Worm (Caenorhabditis elegans): ENCODE data around the gene swip-10.
A peak's percentile ranks its signal among the peaks of the same experiment; 100 is the strongest.

Gene swip-10

ce11 chrX:2085494-2085893 is 32.6 kb downstream of the swip-10 start:
- TF ChIP-seq med-1 (GFP tag; optimal IDR thresholded peaks at IDR 0.05; ENCODE audit: insufficient read depth): no peak
- TF ChIP-seq klf-2 (GFP tag; conservative IDR thresholded peaks at IDR 0.05): no peak
- TF ChIP-seq ztf-29 (GFP tag; IDR thresholded peaks at IDR 0.05): no peak
- no peak for TF ChIP-seq ztf-23 (GFP tag; IDR thresholded peaks at IDR 0.05)
- no peak for TF ChIP-seq ref-1 (GFP tag; conservative IDR thresholded peaks at IDR 0.05)
- no peak for TF ChIP-seq T22C8.4 (GFP tag; IDR thresholded peaks at IDR 0.05)
- TF ChIP-seq flt-1 (GFP tag; IDR thresholded peaks at IDR 0.05): no peak
- TF ChIP-seq cog-1 (tag; optimal IDR thresholded peaks at IDR 0.05): no peak
- no peak for TF ChIP-seq tab-1 (GFP tag; IDR thresholded peaks at IDR 0.05)

- TF ChIP-seq T22C8.4 (GFP tag; IDR thresholded peaks at IDR 0.05): no peak
- TF ChIP-seq cog-1 (tag; optimal IDR thresholded peaks at IDR 0.05): no peak
- no peak for TF ChIP-seq ztf-23 (GFP tag; IDR thresholded peaks at IDR 0.05)
Measured at ce11 chrX:2084988-2085387, 33.1 kb downstream of the swip-10 start, which contains the start of gene F49H12.2. TSS of gene F49H12.2 (plus strand) at chrX:2085288.

- TF ChIP-seq med-1 (GFP tag; optimal IDR thresholded peaks at IDR 0.05; ENCODE audit: insufficient read depth) (no peak), klf-2 (GFP tag; conservative IDR thresholded peaks at IDR 0.05) (no peak), ztf-29 (GFP tag; IDR thresholded peaks at IDR 0.05) (no peak), T22C8.4 (GFP tag; IDR thresholded peaks at IDR 0.05) (no peak), cog-1 (tag; optimal IDR thresholded peaks at IDR 0.05) (no peak), ztf-23 (GFP tag; IDR thresholded peaks at IDR 0.05) (no peak), flt-1 (GFP tag; IDR thresholded peaks at IDR 0.05) (no peak), ref-1 (GFP tag; conservative IDR thresholded peaks at IDR 0.05) (no peak), tab-1 (GFP tag; IDR thresholded peaks at IDR 0.05) (no peak)
Measured at ce11 chrX:2084019-2084418, 34.0 kb downstream of the swip-10 start, which contains the start of gene F49H12.3. TSS of gene F49H12.3 (plus strand) at chrX:2084375.

ce11 chrX:2079536-2079935 is 38.5 kb downstream of the swip-10 start, which contains the start of gene F49H12.4:
TSS of gene F49H12.4 (plus strand) at chrX:2079836.
- no peak for TF ChIP-seq flt-1 (GFP tag; IDR thresholded peaks at IDR 0.05)
- TF ChIP-seq klf-2 (GFP tag; conservative IDR thresholded peaks at IDR 0.05): no peak
- TF ChIP-seq med-1 (GFP tag; optimal IDR thresholded peaks at IDR 0.05; ENCODE audit: insufficient read depth): no peak
- no peak for TF ChIP-seq ref-1 (GFP tag; conservative IDR thresholded peaks at IDR 0.05)
- TF ChIP-seq T22C8.4 (GFP tag; IDR thresholded peaks at IDR 0.05): no peak
- no peak for TF ChIP-seq ztf-23 (GFP tag; IDR thresholded peaks at IDR 0.05)
- TF ChIP-seq ztf-29 (GFP tag; IDR thresholded peaks at IDR 0.05): no peak
- no peak for TF ChIP-seq tab-1 (GFP tag; IDR thresholded peaks at IDR 0.05)
- TF ChIP-seq cog-1 (tag; optimal IDR thresholded peaks at IDR 0.05): no peak

ce11 chrX:2078822-2079221 is 39.2 kb downstream of the swip-10 start:
- TF ChIP-seq klf-2 (GFP tag; conservative IDR thresholded peaks at IDR 0.05): no peak
- no peak for TF ChIP-seq med-1 (GFP tag; optimal IDR thresholded peaks at IDR 0.05; ENCODE audit: insufficient read depth)
- TF ChIP-seq ztf-29 (GFP tag; IDR thresholded peaks at IDR 0.05): no peak
- no peak for TF ChIP-seq tab-1 (GFP tag; IDR thresholded peaks at IDR 0.05)
- no peak for TF ChIP-seq cog-1 (tag; optimal IDR thresholded peaks at IDR 0.05)
- no peak for TF ChIP-seq flt-1 (GFP tag; IDR thresholded peaks at IDR 0.05)
- TF ChIP-seq ref-1 (GFP tag; conservative IDR thresholded peaks at IDR 0.05): no peak

- TF ChIP-seq T22C8.4 (GFP tag; IDR thresholded peaks at IDR 0.05): no peak
- TF ChIP-seq klf-2 (GFP tag; conservative IDR thresholded peaks at IDR 0.05): no peak
- no peak for TF ChIP-seq flt-1 (GFP tag; IDR thresholded peaks at IDR 0.05)
- no peak for TF ChIP-seq ztf-29 (GFP tag; IDR thresholded peaks at IDR 0.05)
Measured at ce11 chrX:2075169-2075568, 42.9 kb downstream of the swip-10 start.

ce11 chrX:2074055-2074454 is 44.0 kb downstream of the swip-10 start, which contains the start of gene txdc-12.2:
TSS of gene txdc-12.2 (plus strand) at chrX:2074450.
- TF ChIP-seq ztf-29 (GFP tag; IDR thresholded peaks at IDR 0.05) (no peak), klf-2 (GFP tag; conservative IDR thresholded peaks at IDR 0.05) (no peak), med-1 (GFP tag; optimal IDR thresholded peaks at IDR 0.05; ENCODE audit: insufficient read depth) (no peak), T22C8.4 (GFP tag; IDR thresholded peaks at IDR 0.05) (no peak), ref-1 (GFP tag; conservative IDR thresholded peaks at IDR 0.05) (no peak), flt-1 (GFP tag; IDR thresholded peaks at IDR 0.05) (no peak), ztf-23 (GFP tag; IDR thresholded peaks at IDR 0.05) (no peak), tab-1 (GFP tag; IDR thresholded peaks at IDR 0.05) (no peak), cog-1 (tag; optimal IDR thresholded peaks at IDR 0.05) (no peak)

- TF ChIP-seq med-1 (GFP tag; optimal IDR thresholded peaks at IDR 0.05; ENCODE audit: insufficient read depth) (no peak), cog-1 (tag; optimal IDR thresholded peaks at IDR 0.05) (peak; percentile 21), ref-1 (GFP tag; conservative IDR thresholded peaks at IDR 0.05) (no peak)
Measured at ce11 chrX:2071392-2072001, 46.6 kb downstream of the swip-10 start.

ce11 chrX:2070418-2070996 is 47.6 kb downstream of the swip-10 start, which contains the start of gene acl-4:
TSS of gene acl-4 (minus strand) at chrX:2070444.
- TF ChIP-seq klf-2 (GFP tag; conservative IDR thresholded peaks at IDR 0.05): no peak
- no peak for TF ChIP-seq flt-1 (GFP tag; IDR thresholded peaks at IDR 0.05)
- no peak for TF ChIP-seq ref-1 (GFP tag; conservative IDR thresholded peaks at IDR 0.05)
- no peak for TF ChIP-seq tab-1 (GFP tag; IDR thresholded peaks at IDR 0.05)
- no peak for TF ChIP-seq ztf-29 (GFP tag; IDR thresholded peaks at IDR 0.05)
- no peak for TF ChIP-seq T22C8.4 (GFP tag; IDR thresholded peaks at IDR 0.05)
- no peak for TF ChIP-seq med-1 (GFP tag; optimal IDR thresholded peaks at IDR 0.05; ENCODE audit: insufficient read depth)

ce11 chrX:2068294-2068693 is 49.8 kb downstream of the swip-10 start:
- TF ChIP-seq ref-1 (GFP tag; conservative IDR thresholded peaks at IDR 0.05) (no peak), flt-1 (GFP tag; IDR thresholded peaks at IDR 0.05) (no peak), cog-1 (tag; optimal IDR thresholded peaks at IDR 0.05) (no peak), tab-1 (GFP tag; IDR thresholded peaks at IDR 0.05) (no peak), ztf-29 (GFP tag; IDR thresholded peaks at IDR 0.05) (no peak), T22C8.4 (GFP tag; IDR thresholded peaks at IDR 0.05) (no peak), med-1 (GFP tag; optimal IDR thresholded peaks at IDR 0.05; ENCODE audit: insufficient read depth) (no peak), klf-2 (GFP tag; conservative IDR thresholded peaks at IDR 0.05) (no peak), ztf-23 (GFP tag; IDR thresholded peaks at IDR 0.05) (no peak)
